Worm (Caenorhabditis elegans) whole organism, L1 larva: ENCODE results near the gene F13D12.3.

Experiments used
- F16B12.6 ChIP-seq: fragments of 150-350 bp; optimal IDR thresholded peaks from 2 replicates; lab custom pipeline; 2014; ENCODE audit warnings: missing biosample characterization, missing genetic modification characterization
- Y116A8C.19 ChIP-seq: sonication (generic microtip); optimal IDR thresholded peaks from 2 replicates; lab custom pipeline; 2016; ENCODE audit warnings: missing compliant biosample characterization, missing genetic modification characterization, borderline replicate concordance
- alr-1 ChIP-seq: fragments of 200-800 bp; sonication (Bioruptor generic); optimal IDR thresholded peaks from 2 replicates; lab custom pipeline; 2018; ENCODE audit warnings: borderline replicate concordance, mild to moderate bottlenecking, missing genetic modification characterization, missing compliant biosample characterization
- aly-2 ChIP-seq: fragments of 150-350 bp; optimal IDR thresholded peaks from 2 replicates; lab custom pipeline; 2014; ENCODE audit warnings: missing biosample characterization, missing genetic modification characterization
- ceh-63 ChIP-seq: fragments of 200-800 bp; sonication (Bioruptor generic); optimal IDR thresholded peaks from 2 replicates; lab custom pipeline; 2018; ENCODE audit warnings: mild to moderate bottlenecking, missing genetic modification characterization, missing compliant biosample characterization
- ceh-8 ChIP-seq: fragments of 200-800 bp; sonication (Bioruptor generic); optimal IDR thresholded peaks from 2 replicates; lab custom pipeline; 2018; ENCODE audit warnings: mild to moderate bottlenecking, missing genetic modification characterization, moderate library complexity, missing compliant biosample characterization
- ceh-82 ChIP-seq, 3 experiments: fragments of 150-350 bp in 1 of 3; sonication (generic microtip) in 2 of 3; optimal IDR thresholded peaks; 2 replicates each; lab custom pipeline; 2014 to 2017; ENCODE audit warnings: missing biosample characterization in 3 of 3, missing genetic modification characterization in 3 of 3
- ceh-88 ChIP-seq: fragments of 200-800 bp; sonication (Bioruptor generic); IDR thresholded peaks from 2 replicates; pipeline ENCODE4 v1.3.6; 2022; ENCODE audit warnings: missing genetic modification characterization, missing compliant biosample characterization
- ces-1 ChIP-seq: fragments of 150-350 bp; optimal IDR thresholded peaks from 2 replicates; lab custom pipeline; 2014; ENCODE audit warnings: missing biosample characterization, missing genetic modification reagents, missing genetic modification characterization
- dsc-1 ChIP-seq: sonication (generic microtip); optimal IDR thresholded peaks from 2 replicates; lab custom pipeline; 2016; ENCODE audit warnings: mild to moderate bottlenecking, missing genetic modification characterization, missing compliant biosample characterization
- efl-1 ChIP-seq, 4 experiments: fragments of 150-350 bp; optimal IDR thresholded peaks in 3 of 4; peaks in 1 of 4; 1 replicate in 1 of 4; 2 replicates in 3 of 4; lab custom pipeline; 2014; ENCODE audit warnings: missing biosample characterization in 2 of 4, missing genetic modification characterization in 2 of 4, missing genetic modification reagents in 2 of 4
- egl-27 ChIP-seq, 2 experiments: fragments of 150-350 bp in 1 of 2; sonication (generic microtip); optimal IDR thresholded peaks; 3 replicates each; lab custom pipeline; 2017 to 2018; ENCODE audit warnings: missing biosample characterization in 2 of 2, missing genetic modification characterization in 2 of 2, missing genetic modification reagents in 2 of 2
- elt-2 ChIP-seq: sonication (generic microtip); optimal IDR thresholded peaks from 2 replicates; lab custom pipeline; 2016; ENCODE audit warnings: missing genetic modification characterization, mild to moderate bottlenecking, inconsistent platforms, missing compliant biosample characterization, missing genetic modification reagents
- ets-5 ChIP-seq: fragments of 200-800 bp; sonication (Bioruptor generic); IDR thresholded peaks from 2 replicates; pipeline ENCODE4 v1.3.6; 2022; ENCODE audit warnings: missing genetic modification characterization, missing compliant biosample characterization
- fkh-10 ChIP-seq: sonication (generic microtip); optimal IDR thresholded peaks from 2 replicates; lab custom pipeline; 2017; ENCODE audit warnings: missing biosample characterization, missing genetic modification reagents, missing genetic modification characterization
- fos-1 ChIP-seq: fragments of 150-350 bp; optimal IDR thresholded peaks from 2 replicates; lab custom pipeline; 2014; ENCODE audit warnings: missing biosample characterization, missing genetic modification characterization
- grh-1 ChIP-seq: fragments of 200-800 bp; sonication (Bioruptor generic); IDR thresholded peaks from 2 replicates; pipeline ENCODE4 v1.3.6; 2022; ENCODE audit warnings: missing genetic modification reagents, missing genetic modification characterization, missing compliant biosample characterization
- hlh-17 ChIP-seq: fragments of 200-800 bp; sonication (Bioruptor generic); optimal IDR thresholded peaks from 2 replicates; lab custom pipeline; 2018; ENCODE audit warnings: missing genetic modification characterization, mild to moderate bottlenecking, missing compliant biosample characterization, moderate library complexity, borderline replicate concordance
- irx-1 ChIP-seq: sonication (generic microtip); optimal IDR thresholded peaks from 2 replicates; lab custom pipeline; 2016; ENCODE audit warnings: missing genetic modification characterization, missing compliant biosample characterization
- isw-1 ChIP-seq: fragments of 200-800 bp; sonication (Bioruptor generic); IDR thresholded peaks from 2 replicates; pipeline ENCODE4 v1.3.6; 2022; ENCODE audit warnings: missing genetic modification characterization, missing compliant biosample characterization
- jun-1 ChIP-seq: fragments of 150-350 bp; optimal IDR thresholded peaks from 2 replicates; lab custom pipeline; 2014; ENCODE audit warnings: missing biosample characterization, missing genetic modification reagents, missing genetic modification characterization
- lin-14 ChIP-seq: fragments of 200-800 bp; sonication (Bioruptor generic); optimal IDR thresholded peaks from 2 replicates; lab custom pipeline; 2018; ENCODE audit warnings: mild to moderate bottlenecking, missing genetic modification characterization, moderate library complexity, missing compliant biosample characterization
- lin-15B ChIP-seq: fragments of 150-350 bp; sonication (generic microtip); optimal IDR thresholded peaks from 3 replicates; lab custom pipeline; 2014; ENCODE audit warnings: missing biosample characterization, missing genetic modification characterization
- lin-35 ChIP-seq, 2 experiments: fragments of 150-350 bp; optimal IDR thresholded peaks; 2 replicates each; lab custom pipeline; 2014; ENCODE audit warnings: missing biosample characterization in 2 of 2, missing genetic modification characterization in 2 of 2, missing genetic modification reagents in 2 of 2
- lsy-2 ChIP-seq, 2 experiments: fragments of 150-350 bp; optimal IDR thresholded peaks; 2 replicates each; lab custom pipeline; 2014; ENCODE audit warnings: missing biosample characterization in 2 of 2, missing genetic modification characterization in 2 of 2
- mdl-1 ChIP-seq, 2 experiments: fragments of 150-350 bp; optimal IDR thresholded peaks; 2 replicates each; lab custom pipeline; 2014 to 2017; ENCODE audit warnings: missing biosample characterization in 2 of 2, missing genetic modification characterization in 2 of 2, inconsistent platforms in 1 of 2
- mep-1 ChIP-seq: fragments of 150-350 bp; optimal IDR thresholded peaks from 2 replicates; lab custom pipeline; 2014; ENCODE audit warnings: missing biosample characterization, missing genetic modification characterization
- nhr-11 ChIP-seq: fragments of 150-350 bp; optimal IDR thresholded peaks from 2 replicates; lab custom pipeline; 2014; ENCODE audit warnings: missing biosample characterization, missing genetic modification characterization
- nhr-19 ChIP-seq: fragments of 200-800 bp; sonication (Bioruptor generic); conservative IDR thresholded peaks from 2 replicates; pipeline ENCODE4 v1.3.6; 2022; ENCODE audit warnings: missing genetic modification characterization, missing compliant biosample characterization
- nhr-237 ChIP-seq: fragments of 150-350 bp; optimal IDR thresholded peaks from 2 replicates; lab custom pipeline; 2014; ENCODE audit warnings: missing biosample characterization, missing genetic modification characterization
- nhr-47 ChIP-seq: sonication (generic microtip); optimal IDR thresholded peaks from 2 replicates; lab custom pipeline; 2016; ENCODE audit warnings: mild to moderate bottlenecking, missing genetic modification characterization, moderate library complexity, missing compliant biosample characterization
- nhr-76 ChIP-seq: sonication (generic microtip); optimal IDR thresholded peaks from 2 replicates; lab custom pipeline; 2017; ENCODE audit warnings: missing biosample characterization, missing genetic modification characterization
- pax-3 ChIP-seq: fragments of 200-800 bp; sonication (Bioruptor generic); optimal IDR thresholded peaks from 2 replicates; lab custom pipeline; 2018; ENCODE audit warnings: mild to moderate bottlenecking, missing genetic modification characterization, moderate library complexity, missing compliant biosample characterization
- rnt-1 ChIP-seq: sonication (generic microtip); optimal IDR thresholded peaks from 2 replicates; lab custom pipeline; 2016; ENCODE audit warnings: mild to moderate bottlenecking, missing genetic modification characterization, moderate library complexity, missing compliant biosample characterization
- skn-1 ChIP-seq: fragments of 150-350 bp; optimal IDR thresholded peaks from 2 replicates; lab custom pipeline; 2014; ENCODE audit warnings: missing biosample characterization, missing genetic modification characterization
- snpc-4 ChIP-seq: fragments of 150-350 bp; optimal IDR thresholded peaks from 2 replicates; lab custom pipeline; 2014; ENCODE audit warnings: missing biosample characterization, missing genetic modification characterization
- sup-37 ChIP-seq: fragments of 200-800 bp; sonication (Bioruptor generic); optimal IDR thresholded peaks from 2 replicates; lab custom pipeline; 2018; ENCODE audit warnings: mild to moderate bottlenecking, missing genetic modification characterization, missing compliant biosample characterization
- swsn-7 ChIP-seq: sonication (generic microtip); optimal IDR thresholded peaks from 2 replicates; lab custom pipeline; 2016; ENCODE audit warnings: missing genetic modification characterization, missing compliant biosample characterization
- vab-15 ChIP-seq: sonication (generic microtip); optimal IDR thresholded peaks from 2 replicates; lab custom pipeline; 2017; ENCODE audit warnings: missing genotype, mild to moderate bottlenecking, missing genetic modification characterization, missing compliant biosample characterization
- zag-1 ChIP-seq: fragments of 150-350 bp; optimal IDR thresholded peaks from 2 replicates; lab custom pipeline; 2014; ENCODE audit warnings: missing biosample characterization, missing genetic modification characterization
- zip-4 ChIP-seq: fragments of 200-800 bp; sonication (Bioruptor generic); optimal IDR thresholded peaks from 2 replicates; lab custom pipeline; 2018; ENCODE audit warnings: mild to moderate bottlenecking, missing genetic modification characterization, moderate library complexity, missing compliant biosample characterization

Gene F13D12.3

ce11 chrII:11737347-11737746 lies 17.1 kb downstream of the F13D12.3 start (continued):
- no peak for TF ChIP-seq nhr-76 (tag; lab: Kevin White, UChicago)
- no peak for TF ChIP-seq ceh-63
- no peak for TF ChIP-seq ceh-8 (GFP tag; lab: Kevin White, UChicago)
- no peak for TF ChIP-seq lin-15B (tag; lab: Kevin White, UChicago)
- peak; percentile 24 for TF ChIP-seq skn-1
- no peak for TF ChIP-seq elt-2 (tag; lab: Kevin White, UChicago)
- no peak for TF ChIP-seq aly-2 (tag; lab: Kevin White, UChicago)
- no peak for TF ChIP-seq alr-1 (tag; lab: Kevin White, UChicago)
- no peak for TF ChIP-seq ceh-82 (tag; optimal IDR thresholded peaks at IDR 0.05; lab: Kevin White, UChicago)
- TF ChIP-seq snpc-4 (tag; lab: Kevin White, UChicago) = no peak
- TF ChIP-seq lsy-2 (tag; optimal IDR thresholded peaks at IDR 0.05; lab: Kevin White, UChicago) = peak; percentile 41 to 53
- TF ChIP-seq irx-1 (tag; lab: Kevin White, UChicago) = no peak
- no peak for TF ChIP-seq F16B12.6 (tag; lab: Kevin White, UChicago)
- no peak for TF ChIP-seq dsc-1
- no peak for TF ChIP-seq ets-5
- no peak for TF ChIP-seq isw-1
- TF ChIP-seq grh-1 (GFP tag; lab: Robert Waterston, UW) = peak; percentile 96
- peak; percentile 41; the same call in 1 of the 2 replicates for TF ChIP-seq nhr-19 (GFP tag; lab: Robert Waterston, UW)
- TF ChIP-seq ceh-88 (GFP tag; lab: Robert Waterston, UW) = no peak
- TF ChIP-seq mep-1 = peak; percentile 60
- no peak for TF ChIP-seq zag-1 (tag; lab: Kevin White, UChicago)
- no peak for TF ChIP-seq zip-4 (GFP tag; lab: Kevin White, UChicago)
- no peak for TF ChIP-seq ces-1 (GFP tag; lab: Kevin White, UChicago)
- TF ChIP-seq nhr-47 = peak; percentile 16
- no peak for TF ChIP-seq Y116A8C.19
- TF ChIP-seq efl-1 (optimal IDR thresholded peaks at IDR 0.05; lab: Kevin White, UChicago) = peak; percentile 5 to 33
- TF ChIP-seq efl-1 (GFP tag; optimal IDR thresholded peaks at IDR 0.05 in 1 of 2; lab: Kevin White, UChicago) = peak in 1 of 2 experiments; percentile 91
- TF ChIP-seq mdl-1 (tag; optimal IDR thresholded peaks at IDR 0.05; lab: Kevin White, UChicago) = peak in 1 of 2 experiments; percentile 18
- TF ChIP-seq nhr-11 (tag; lab: Kevin White, UChicago) = no peak
- peak; percentile 88 for TF ChIP-seq lin-14
- no peak for TF ChIP-seq fos-1 (tag; lab: Kevin White, UChicago)
- TF ChIP-seq fkh-10 (GFP tag; lab: Kevin White, UChicago) = no peak
- no peak for TF ChIP-seq egl-27 (tag; optimal IDR thresholded peaks at IDR 0.05; lab: Kevin White, UChicago)
- TF ChIP-seq hlh-17 (GFP tag; lab: Kevin White, UChicago) = no peak
- no peak for TF ChIP-seq nhr-237 (tag; lab: Kevin White, UChicago)

- TF ChIP-seq fos-1 (tag; lab: Kevin White, UChicago) (no peak), rnt-1 (tag; lab: Kevin White, UChicago) (no peak), sup-37 (no peak), elt-2 (tag; lab: Kevin White, UChicago) (peak; percentile 92), lin-35 (GFP tag; optimal IDR thresholded peaks at IDR 0.05; lab: Kevin White, UChicago) (peak in 1 of 2 experiments; percentile 5), mep-1 (no peak)
Measured at ce11 chrII:11739199-11739598, 19.0 kb downstream of the F13D12.3 start, which contains the start of gene ctsa-1.2. Gene ctsa-1.2, plus strand, starts transcription at chrII:11739358.

- TF ChIP-seq jun-1 (no peak), swsn-7 (tag; lab: Kevin White, UChicago) (no peak), vab-15 (tag; lab: Kevin White, UChicago) (no peak), pax-3 (tag; lab: Kevin White, UChicago) (no peak)
Measured at ce11 chrII:11742320-11742719, 22.1 kb downstream of the F13D12.3 start.
